Fruit fly (Drosophila melanogaster) whole organism, embryonic: ENCODE data around the gene asl.

Experiments
- CG10147 ChIP-seq: fragments of 200-800 bp; sonication (Bioruptor generic); optimal IDR thresholded peaks from 2 replicates; lab custom pipeline; 2019; ENCODE audit warnings: missing biosample characterization, mild to moderate bottlenecking, missing genetic modification characterization, moderate library complexity
- CG10654 ChIP-seq: fragments of 200-800 bp; sonication (Bioruptor generic); optimal IDR thresholded peaks from 2 replicates; lab custom pipeline; 2016; ENCODE audit warnings: missing biosample characterization, missing genetic modification characterization
- CG12769 ChIP-seq: fragments of 200-800 bp; sonication (Bioruptor generic); optimal IDR thresholded peaks from 2 replicates; lab custom pipeline; 2019; ENCODE audit warnings: missing biosample characterization, mild to moderate bottlenecking, missing genetic modification characterization, moderate library complexity
- CG12942 ChIP-seq: fragments of 200-800 bp; sonication (Bioruptor generic); optimal IDR thresholded peaks from 3 replicates; lab custom pipeline; 2016; ENCODE audit warnings: missing biosample characterization, missing genetic modification characterization
- CG14441 ChIP-seq: fragments of 200-800 bp; sonication (Bioruptor generic); IDR thresholded peaks from 2 replicates; pipeline ENCODE4 v1.3.6; 2022; ENCODE audit warnings: missing biosample characterization, missing genetic modification characterization
- CG15514 ChIP-seq: fragments of 200-800 bp; sonication (Bioruptor generic); optimal IDR thresholded peaks from 3 replicates; lab custom pipeline; 2017; ENCODE audit warnings: missing biosample characterization, missing genetic modification characterization, mild to moderate bottlenecking, moderate library complexity, missing genetic modification reagents
- CG17361 ChIP-seq: fragments of 200-800 bp; sonication (Bioruptor generic); IDR thresholded peaks from 3 replicates; pipeline ENCODE4 v1.3.6; 2022; ENCODE audit warnings: missing biosample characterization, missing genetic modification characterization
- CG17829 ChIP-seq: fragments of 200-800 bp; optimal IDR thresholded peaks from 2 replicates; lab custom pipeline; 2019; ENCODE audit warnings: missing biosample characterization, mild to moderate bottlenecking, missing genetic modification characterization, moderate library complexity
- CG18764 ChIP-seq: fragments of 200-800 bp; sonication (Bioruptor generic); optimal IDR thresholded peaks from 3 replicates; lab custom pipeline; 2016; ENCODE audit warnings: missing biosample characterization, missing genetic modification characterization
- CG2199 ChIP-seq: fragments of 200-800 bp; sonication (Bioruptor generic); IDR thresholded peaks from 3 replicates; pipeline ENCODE4 v1.3.6; 2022; ENCODE audit warnings: missing biosample characterization, missing genetic modification characterization
- CG30403 ChIP-seq: fragments of 200-800 bp; sonication (Bioruptor generic); optimal IDR thresholded peaks from 3 replicates; lab custom pipeline; 2016; ENCODE audit warnings: missing biosample characterization, missing genetic modification characterization
- CG3163 ChIP-seq: fragments of 200-800 bp; sonication (Bioruptor generic); optimal IDR thresholded peaks from 3 replicates; lab custom pipeline; 2016; ENCODE audit warnings: missing biosample characterization, missing genetic modification characterization
- CG34422 ChIP-seq: fragments of 200-800 bp; sonication (Bioruptor generic); IDR thresholded peaks from 3 replicates; pipeline ENCODE4 v1.3.6; 2022; ENCODE audit warnings: missing biosample characterization, missing genetic modification characterization
- CG4730 ChIP-seq: fragments of 200-800 bp; sonication (Bioruptor generic); IDR thresholded peaks from 2 replicates; pipeline ENCODE4 v1.3.6; 2022; ENCODE audit warnings: missing biosample characterization, missing genetic modification characterization
- CG7271 ChIP-seq: fragments of 200-800 bp; sonication (Bioruptor generic); optimal IDR thresholded peaks from 2 replicates; lab custom pipeline; 2018; ENCODE audit warnings: missing biosample characterization, mild to moderate bottlenecking, missing genetic modification characterization, moderate library complexity
- CG7745 ChIP-seq: fragments of 200-800 bp; sonication (Bioruptor generic); optimal IDR thresholded peaks from 2 replicates; lab custom pipeline; 2018; ENCODE audit warnings: missing biosample characterization, mild to moderate bottlenecking, missing genetic modification characterization, moderate library complexity
- CG7928 ChIP-seq: fragments of 200-800 bp; sonication (Bioruptor generic); optimal IDR thresholded peaks from 2 replicates; lab custom pipeline; 2017; ENCODE audit warnings: missing biosample characterization, mild to moderate bottlenecking, missing genetic modification characterization
- CG8944 ChIP-seq: fragments of 200-800 bp; sonication (Bioruptor generic); optimal IDR thresholded peaks from 3 replicates; lab custom pipeline; 2016; ENCODE audit warnings: missing biosample characterization, missing genetic modification characterization
- CG9215 ChIP-seq: fragments of 200-800 bp; sonication (Bioruptor generic); IDR thresholded peaks from 2 replicates; pipeline ENCODE4 v1.3.6; 2022; ENCODE audit warnings: missing biosample characterization, missing genetic modification characterization
- CG9609 ChIP-seq: fragments of 200-800 bp; sonication (Bioruptor generic); optimal IDR thresholded peaks from 3 replicates; lab custom pipeline; 2016; ENCODE audit warnings: missing biosample characterization, missing genetic modification characterization
- D19A ChIP-seq: fragments of 200-800 bp; optimal IDR thresholded peaks from 3 replicates; lab custom pipeline; 2019; ENCODE audit warnings: missing biosample characterization, mild to moderate bottlenecking, missing genetic modification characterization, moderate library complexity
- Dad ChIP-seq: fragments of 200-800 bp; sonication (Bioruptor generic); optimal IDR thresholded peaks from 3 replicates; lab custom pipeline; 2016; ENCODE audit warnings: missing biosample characterization, missing genetic modification characterization
- Dll ChIP-seq: fragments of 200-800 bp; sonication (Bioruptor generic); IDR thresholded peaks from 4 replicates; pipeline ENCODE4 v1.3.6; 2022; ENCODE audit warnings: missing biosample characterization, missing genetic modification characterization; ENCODE audit not compliant: partially characterized antibody
- Eip74EF ChIP-seq, 2 experiments: fragments of 200-800 bp in 1 of 2; fragments of >200 bp in 1 of 2; sonication (Bioruptor generic) in 1 of 2; optimal IDR thresholded peaks; 2 replicates each; lab custom pipeline; 2017 to 2019; ENCODE audit warnings: missing biosample characterization in 2 of 2, missing genetic modification characterization in 2 of 2, mild to moderate bottlenecking in 1 of 2, moderate library complexity in 1 of 2
- HLHmδ ChIP-seq: fragments of 200-800 bp; sonication (Bioruptor generic); optimal IDR thresholded peaks from 2 replicates; lab custom pipeline; 2018; ENCODE audit warnings: missing biosample characterization, mild to moderate bottlenecking, missing genetic modification characterization, moderate library complexity
- HmgZ ChIP-seq: fragments of 200-800 bp; sonication (Bioruptor generic); optimal IDR thresholded peaks from 2 replicates; lab custom pipeline; 2018; ENCODE audit warnings: missing biosample characterization, mild to moderate bottlenecking, missing genetic modification characterization
- Hr3 ChIP-seq: fragments of 200-800 bp; sonication (Bioruptor generic); optimal IDR thresholded peaks from 3 replicates; lab custom pipeline; 2016; ENCODE audit warnings: missing biosample characterization, missing genetic modification characterization
- Hr78 ChIP-seq, 2 experiments: fragments of 200-800 bp in 1 of 2; fragments of >200 bp in 1 of 2; sonication (Bioruptor generic) in 1 of 2; optimal IDR thresholded peaks; 2 replicates each; lab custom pipeline; 2017 to 2019; ENCODE audit warnings: missing biosample characterization in 2 of 2, missing genetic modification characterization in 2 of 2, mild to moderate bottlenecking in 1 of 2, moderate library complexity in 1 of 2
- Kr ChIP-seq: fragments of 200-800 bp; sonication (Bioruptor generic); optimal IDR thresholded peaks from 2 replicates; lab custom pipeline; 2017; ENCODE audit warnings: missing biosample characterization, mild to moderate bottlenecking, missing genetic modification characterization
- Med ChIP-seq: fragments of 200-800 bp; sonication (Bioruptor generic); peaks from one replicate; lab custom pipeline; 2016; ENCODE audit warnings: missing biosample characterization, missing genetic modification characterization, mild to moderate bottlenecking, inconsistent platforms, moderate library complexity
- Meics ChIP-seq: fragments of 200-800 bp; sonication (Bioruptor generic); optimal IDR thresholded peaks from 2 replicates; lab custom pipeline; 2017; ENCODE audit warnings: missing biosample characterization, mild to moderate bottlenecking, missing genetic modification characterization
- PHDP ChIP-seq: fragments of 200-800 bp; sonication (Bioruptor generic); optimal IDR thresholded peaks from 3 replicates; lab custom pipeline; 2018; ENCODE audit warnings: missing biosample characterization, mild to moderate bottlenecking, missing genetic modification characterization, moderate library complexity
- Pdp1 ChIP-seq, 2 experiments: fragments of 200-800 bp; sonication (Bioruptor generic); optimal IDR thresholded peaks; 3 replicates each; lab custom pipeline; 2016; ENCODE audit warnings: missing biosample characterization in 2 of 2, missing genetic modification characterization in 2 of 2, mild to moderate bottlenecking in 1 of 2, moderate library complexity in 1 of 2
- Ravus ChIP-seq: fragments of 200-800 bp; sonication (Bioruptor generic); IDR thresholded peaks from 2 replicates; pipeline ENCODE4 v1.3.6; 2022; ENCODE audit warnings: missing biosample characterization, missing genetic modification characterization
- Sox102F ChIP-seq: fragments of 200-800 bp; sonication (Bioruptor generic); optimal IDR thresholded peaks from 2 replicates; lab custom pipeline; 2018; ENCODE audit warnings: missing biosample characterization, mild to moderate bottlenecking, missing genetic modification characterization, moderate library complexity
- Spps ChIP-seq: fragments of 200-800 bp; sonication (Bioruptor generic); optimal IDR thresholded peaks from 2 replicates; lab custom pipeline; 2018; ENCODE audit warnings: missing biosample characterization, mild to moderate bottlenecking, missing genetic modification characterization
- aop ChIP-seq: fragments of 200-800 bp; sonication (Bioruptor generic); IDR thresholded peaks from 2 replicates; pipeline ENCODE4 v1.3.6; 2022; ENCODE audit warnings: missing biosample characterization, missing genetic modification characterization
- bab2 ChIP-seq: fragments of 200-800 bp; sonication (Bioruptor generic); optimal IDR thresholded peaks from 2 replicates; lab custom pipeline; 2016; ENCODE audit warnings: missing biosample characterization, missing genetic modification characterization
- bbx ChIP-seq: fragments of 200-800 bp; sonication (Bioruptor generic); IDR thresholded peaks from 2 replicates; pipeline ENCODE4 v1.3.6; 2022; ENCODE audit warnings: missing biosample characterization, missing genetic modification characterization; ENCODE audit not compliant: partially characterized antibody
- chinmo ChIP-seq: fragments of 200-800 bp; sonication (Bioruptor generic); IDR thresholded peaks from 4 replicates; pipeline ENCODE4 v1.3.6; 2022; ENCODE audit warnings: missing biosample characterization, missing genetic modification characterization; ENCODE audit not compliant: partially characterized antibody
- dysf ChIP-seq: fragments of 200-800 bp; sonication (Bioruptor generic); IDR thresholded peaks from 3 replicates; pipeline ENCODE4 v1.3.6; 2022; ENCODE audit warnings: missing biosample characterization, missing genetic modification characterization
- en ChIP-seq: fragments of 200-800 bp; sonication (Bioruptor generic); optimal IDR thresholded peaks from 2 replicates; lab custom pipeline; 2016; ENCODE audit warnings: missing biosample characterization, missing genetic modification characterization
- gcm ChIP-seq: fragments of 200-800 bp; sonication (Bioruptor generic); optimal IDR thresholded peaks from 2 replicates; lab custom pipeline; 2019; ENCODE audit warnings: missing biosample characterization, mild to moderate bottlenecking, missing genetic modification characterization, moderate library complexity
- oc ChIP-seq: fragments of 200-800 bp; sonication (Bioruptor generic); optimal IDR thresholded peaks from 2 replicates; lab custom pipeline; 2018; ENCODE audit warnings: missing biosample characterization, mild to moderate bottlenecking, missing genetic modification characterization, moderate library complexity
- phol ChIP-seq: fragments of 200-800 bp; sonication (Bioruptor generic); optimal IDR thresholded peaks from 3 replicates; lab custom pipeline; 2018; ENCODE audit warnings: missing biosample characterization, mild to moderate bottlenecking, missing genetic modification characterization, moderate library complexity
- repo ChIP-seq: fragments of 200-800 bp; sonication (Bioruptor generic); optimal IDR thresholded peaks from 2 replicates; lab custom pipeline; 2016; ENCODE audit warnings: missing biosample characterization, missing genetic modification characterization
- sd ChIP-seq: fragments of 200-800 bp; sonication (Bioruptor generic); optimal IDR thresholded peaks from 3 replicates; lab custom pipeline; 2018; ENCODE audit warnings: missing biosample characterization, mild to moderate bottlenecking, missing genetic modification characterization, moderate library complexity
- slbo ChIP-seq: fragments of 200-800 bp; sonication (Bioruptor generic); IDR thresholded peaks from 2 replicates; pipeline ENCODE4 v1.3.6; 2022; ENCODE audit warnings: missing biosample characterization, missing genetic modification characterization

Gene asl

DNA sequence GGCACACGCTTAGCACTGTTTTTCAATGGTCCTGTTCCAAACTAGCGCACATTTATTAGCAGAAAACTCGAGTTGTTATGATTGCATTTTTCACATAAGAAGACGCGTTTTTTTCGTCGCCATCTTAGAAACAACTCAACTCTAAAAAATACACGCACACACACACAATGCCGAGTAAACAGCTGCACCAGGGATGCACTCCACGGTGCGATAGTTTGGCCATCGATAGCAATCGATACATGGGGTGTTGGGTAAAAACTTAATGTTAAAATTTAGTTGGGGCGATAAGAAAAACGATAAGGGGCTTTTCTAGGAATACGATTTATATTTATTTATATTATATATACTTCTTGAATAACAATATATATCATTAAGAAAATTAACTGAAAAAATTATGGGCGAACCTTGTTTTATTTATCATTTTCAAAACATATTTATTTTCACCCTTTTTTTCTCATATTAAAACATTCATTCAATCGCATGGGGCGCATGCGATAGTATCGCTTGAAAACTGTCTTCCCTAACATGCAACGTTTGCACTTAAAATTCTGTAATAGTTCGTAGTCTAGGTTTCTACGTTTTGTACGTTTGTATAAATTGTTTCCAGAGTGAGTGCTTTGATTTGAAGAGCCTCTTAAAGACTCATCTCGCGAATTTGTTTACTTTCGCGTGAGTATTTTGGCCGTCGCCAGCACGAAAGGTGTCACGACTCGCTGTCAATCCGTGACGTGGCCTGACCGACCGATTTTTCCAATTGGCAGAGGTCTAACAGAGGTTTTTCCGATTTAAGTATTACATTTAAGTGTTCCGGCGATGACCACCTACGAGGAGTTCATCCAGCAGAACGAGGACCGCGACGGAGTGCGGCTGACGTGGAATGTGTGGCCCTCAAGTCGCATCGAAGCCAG lies 42.5 kb upstream of the asl start, which contains the start of the genes MTA1-like and Sec23 (continued):
- TF ChIP-seq CG7271 (tag; lab: Kevin White, UChicago) (no peak), CG4730 (GFP tag; lab: Robert Waterston, UW) (no peak), CG12769 (no peak), CG15514 (GFP tag; lab: Kevin White, UChicago) (peak; percentile 36), dysf (peak; percentile 17; the same call in 1 of the 3 replicates), Dll (peak; percentile 97), CG9215 (GFP tag; lab: Robert Waterston, UW) (peak; percentile 56), CG7928 (GFP tag; lab: Kevin White, UChicago) (peak; percentile 91), HmgZ (tag; lab: Kevin White, UChicago) (peak; percentile 26), CG2199 (GFP tag; lab: Robert Waterston, UW) (no peak), CG12942 (GFP tag; lab: Kevin White, UChicago) (peak; percentile 52), Kr (GFP tag; lab: Kevin White, UChicago) (peak; percentile 21), Hr78 (GFP tag; optimal IDR thresholded peaks at IDR 0.05; lab: Kevin White, UChicago) (no peak), CG14441 (peak; percentile 25; the same call in 1 of the 2 replicates), Ravus (GFP tag; lab: Robert Waterston, UW) (no peak), sd (tag; lab: Kevin White, UChicago) (peak; percentile 42), en (GFP tag; lab: Kevin White, UChicago) (no peak), oc (tag; lab: Kevin White, UChicago) (no peak), PHDP (peak; percentile 48), Sox102F (no peak), repo (GFP tag; lab: Kevin White, UChicago) (no peak), HLHmδ (peak; percentile 41), CG10147 (peak; percentile 56), bab2 (GFP tag; lab: Kevin White, UChicago) (peak; percentile 41), CG17829 (peak; percentile 78), CG7745 (no peak), CG34422 (GFP tag; lab: Robert Waterston, UW) (0 out of 3 replicates have a peak, but pooled peaks have one; percentile 52), Spps (tag; lab: Kevin White, UChicago) (no peak), Eip74EF (GFP tag; optimal IDR thresholded peaks at IDR 0.05; lab: Kevin White, UChicago) (no peak), slbo (GFP tag; lab: Robert Waterston, UW) (peak; percentile 72), Dad (GFP tag; lab: Kevin White, UChicago) (no peak), CG9609 (GFP tag; lab: Kevin White, UChicago) (peak; percentile 22), Hr3 (peak; percentile 75), chinmo (GFP tag; lab: Robert Waterston, UW) (peak; percentile 96), CG30403 (GFP tag; lab: Kevin White, UChicago) (peak; percentile 65), D19A (tag; lab: Kevin White, UChicago) (peak; percentile 36), CG8944 (GFP tag; lab: Kevin White, UChicago) (no peak), gcm (no peak), CG3163 (GFP tag; lab: Kevin White, UChicago) (no peak), Pdp1 (GFP tag; optimal IDR thresholded peaks at IDR 0.05; lab: Kevin White, UChicago) (peak in 1 of 2 experiments; percentile 22), aop (GFP tag; lab: Robert Waterston, UW) (no peak), CG18764 (GFP tag; lab: Kevin White, UChicago) (peak; percentile 36), Meics (GFP tag; lab: Kevin White, UChicago) (peak; percentile 53), phol (tag; lab: Kevin White, UChicago) (peak; percentile 98), Med (GFP tag; lab: Kevin White, UChicago) (peak; percentile 80), CG17361 (peak; percentile 86), CG10654 (GFP tag; lab: Kevin White, UChicago) (peak; percentile 44), bbx (GFP tag; lab: Robert Waterston, UW) (peak; percentile 90)
